Fruit fly (Drosophila melanogaster) whole organism, prepupa: ENCODE data around the gene erm.
A peak's percentile ranks its signal among the peaks of the same experiment; 100 is the strongest.

ENCODE experiments used
- CG6854 ChIP-seq: fragments of 200-800 bp; sonication (Bioruptor generic); optimal IDR thresholded peaks from 2 replicates; lab custom pipeline; 2017; ENCODE audit warnings: missing biosample characterization, mild to moderate bottlenecking, missing genetic modification characterization
- CG8119 ChIP-seq: fragments of 200-800 bp; sonication (Bioruptor generic); IDR thresholded peaks from 3 replicates; pipeline ENCODE4 v1.3.6; 2022; ENCODE audit warnings: missing biosample characterization, missing genetic modification characterization
- CG9139 ChIP-seq: fragments of 200-800 bp; sonication (Bioruptor generic); optimal IDR thresholded peaks from 3 replicates; lab custom pipeline; 2017; ENCODE audit warnings: missing biosample characterization, mild to moderate bottlenecking, missing genetic modification characterization
- Eip75B ChIP-seq: fragments of 200-800 bp; sonication (Bioruptor generic); optimal IDR thresholded peaks from 3 replicates; lab custom pipeline; 2016; ENCODE audit warnings: missing biosample characterization, missing genetic modification characterization
- OdsH ChIP-seq: fragments of 200-800 bp; sonication (Bioruptor generic); optimal IDR thresholded peaks from 3 replicates; lab custom pipeline; 2016; ENCODE audit warnings: missing biosample characterization, missing genetic modification characterization
- esn ChIP-seq: fragments of 200-800 bp; sonication (Bioruptor generic); optimal IDR thresholded peaks from 2 replicates; lab custom pipeline; 2016; ENCODE audit warnings: missing biosample characterization, mild to moderate bottlenecking, missing genetic modification characterization, moderate library complexity

- TF ChIP-seq Eip75B (GFP tag; lab: Kevin White, UChicago) (no peak), CG8119 (GFP tag; lab: Robert Waterston, UW) (no peak), OdsH (GFP tag; lab: Kevin White, UChicago) (no peak), CG9139 (GFP tag; lab: Kevin White, UChicago) (no peak), CG6854 (GFP tag; lab: Kevin White, UChicago) (no peak), esn (peak; percentile 35)
Measured at dm6 chr2L:1973957-1974356, 3.8 kb upstream of the erm start, which contains the start of gene Der-1.
